Worm (Caenorhabditis elegans) whole organism, L4 larva: Measurements from ENCODE around the gene nspc-17.

Experiments used
- F49E8.2 ChIP-seq: sonication (generic microtip); optimal IDR thresholded peaks from 2 replicates; lab custom pipeline; 2016; ENCODE audit warnings: missing compliant biosample characterization, mild to moderate bottlenecking, missing genetic modification characterization, borderline replicate concordance
- T26A8.4 ChIP-seq: fragments of 200-800 bp; sonication (Bioruptor generic); IDR thresholded peaks from 2 replicates; pipeline ENCODE4 v1.3.6; 2022; ENCODE audit warnings: missing genetic modification characterization, missing compliant biosample characterization
- aha-1 ChIP-seq: fragments of 150-350 bp; peaks from one replicate; lab custom pipeline; 2014; ENCODE audit warnings: missing biosample characterization, missing genetic modification characterization
- ama-1 ChIP-seq: fragments of 150-350 bp; optimal IDR thresholded peaks from 2 replicates; lab custom pipeline; 2014; ENCODE audit warnings: inconsistent platforms, mixed read lengths
- ceh-20 ChIP-seq: fragments of 200-800 bp; sonication (Bioruptor generic); IDR thresholded peaks from 2 replicates; pipeline ENCODE4 v1.3.6; 2022; ENCODE audit warnings: missing genetic modification reagents, missing genetic modification characterization, missing compliant biosample characterization
- cey-2 ChIP-seq: sonication (generic microtip); optimal IDR thresholded peaks from 3 replicates; lab custom pipeline; 2017; ENCODE audit warnings: missing genetic modification characterization, mild to moderate bottlenecking, missing compliant biosample characterization, antibody characterized with exemption, borderline replicate concordance; ENCODE audit not compliant: insufficient read depth
- daf-19 ChIP-seq: fragments of 200-800 bp; sonication (Bioruptor generic); conservative IDR thresholded peaks from 2 replicates; pipeline ENCODE4 v1.3.6; 2022; ENCODE audit warnings: missing genetic modification characterization, missing compliant biosample characterization
- dmd-6 ChIP-seq: fragments of 200-800 bp; sonication (Bioruptor generic); IDR thresholded peaks from 2 replicates; pipeline ENCODE4 v1.3.6; 2022; ENCODE audit warnings: missing genetic modification reagents, missing genetic modification characterization, missing compliant biosample characterization
- dmd-8 ChIP-seq: fragments of 200-800 bp; sonication (Bioruptor generic); IDR thresholded peaks from 2 replicates; pipeline ENCODE4 v1.3.6; 2022; ENCODE audit warnings: missing genetic modification characterization, missing compliant biosample characterization
- dpl-1 ChIP-seq: fragments of 150-350 bp; optimal IDR thresholded peaks from 2 replicates; lab custom pipeline; 2014; ENCODE audit warnings: missing biosample characterization, missing genetic modification reagents, missing genetic modification characterization
- egl-43 ChIP-seq: fragments of 200-800 bp; sonication (Bioruptor generic); IDR thresholded peaks from 2 replicates; pipeline ENCODE4 v1.3.6; 2022; ENCODE audit warnings: missing genetic modification reagents, missing genetic modification characterization, missing compliant biosample characterization
- gei-8 ChIP-seq: fragments of 200-800 bp; sonication (Bioruptor generic); optimal IDR thresholded peaks from 2 replicates; lab custom pipeline; 2018; ENCODE audit warnings: mild to moderate bottlenecking, missing genetic modification characterization, missing compliant biosample characterization
- hif-1 ChIP-seq, 2 experiments: sonication (generic microtip); optimal IDR thresholded peaks; 2 replicates each; lab custom pipeline; 2016 to 2017; ENCODE audit warnings: missing compliant biosample characterization in 2 of 2, missing genetic modification characterization in 2 of 2, missing genetic modification reagents in 2 of 2, missing genotype in 2 of 2, mild to moderate bottlenecking in 1 of 2
- hlh-11 ChIP-seq: fragments of 200-800 bp; sonication (Bioruptor generic); optimal IDR thresholded peaks from 2 replicates; lab custom pipeline; 2018; ENCODE audit warnings: mild to moderate bottlenecking, missing genetic modification characterization, missing compliant biosample characterization
- hlh-30 ChIP-seq: sonication (generic microtip); optimal IDR thresholded peaks from 2 replicates; lab custom pipeline; 2017; ENCODE audit warnings: antibody characterized with exemption, mild to moderate bottlenecking, missing genetic modification characterization, missing compliant biosample characterization; ENCODE audit not compliant: insufficient read depth
- hmg-1.1 ChIP-seq: fragments of 200-800 bp; sonication (Bioruptor generic); IDR thresholded peaks from 2 replicates; pipeline ENCODE4 v1.3.6; 2022; ENCODE audit warnings: missing genetic modification reagents, missing genetic modification characterization, missing compliant biosample characterization
- lin-13 ChIP-seq: fragments of 150-350 bp; optimal IDR thresholded peaks from 2 replicates; lab custom pipeline; 2014; ENCODE audit warnings: missing biosample characterization, missing genetic modification reagents, missing genetic modification characterization
- lin-38 ChIP-seq: fragments of 200-800 bp; sonication (Bioruptor generic); IDR thresholded peaks from 2 replicates; pipeline ENCODE4 v1.3.6; 2022; ENCODE audit warnings: missing genetic modification reagents, missing genetic modification characterization, missing compliant biosample characterization
- mxl-2 ChIP-seq: fragments of 200-800 bp; sonication (Bioruptor generic); conservative IDR thresholded peaks from 2 replicates; pipeline ENCODE4 v1.3.6; 2022; ENCODE audit warnings: missing genetic modification reagents, missing genetic modification characterization, missing compliant biosample characterization
- mxl-3 ChIP-seq: fragments of 200-800 bp; sonication (Bioruptor generic); optimal IDR thresholded peaks from 2 replicates; lab custom pipeline; 2018; ENCODE audit warnings: mild to moderate bottlenecking, missing genetic modification characterization, missing compliant biosample characterization
- nhr-237 ChIP-seq: sonication (generic microtip); optimal IDR thresholded peaks from 2 replicates; lab custom pipeline; 2017; ENCODE audit warnings: missing biosample characterization, missing genetic modification characterization
- nhr-25 ChIP-seq: sonication (generic microtip); optimal IDR thresholded peaks from 2 replicates; lab custom pipeline; 2017; ENCODE audit warnings: missing genetic modification characterization, mild to moderate bottlenecking, missing compliant biosample characterization, antibody characterized with exemption, moderate library complexity, borderline replicate concordance; ENCODE audit not compliant: insufficient read depth
- nhr-28 ChIP-seq: fragments of 150-350 bp; optimal IDR thresholded peaks from 2 replicates; lab custom pipeline; 2014; ENCODE audit warnings: missing biosample characterization, missing genetic modification characterization
- nhr-41 ChIP-seq: fragments of 200-800 bp; sonication (Bioruptor generic); IDR thresholded peaks from 2 replicates; pipeline ENCODE4 v1.3.6; 2022; ENCODE audit warnings: missing genetic modification reagents, missing genetic modification characterization, missing compliant biosample characterization
- nhr-48 ChIP-seq: sonication (generic microtip); optimal IDR thresholded peaks from 2 replicates; lab custom pipeline; 2016; ENCODE audit warnings: mild to moderate bottlenecking, missing genetic modification characterization, missing compliant biosample characterization
- nhr-77 ChIP-seq: fragments of 150-350 bp; optimal IDR thresholded peaks from 2 replicates; lab custom pipeline; 2014; ENCODE audit warnings: missing biosample characterization, missing genetic modification characterization
- php-3 ChIP-seq: fragments of 200-800 bp; sonication (Bioruptor generic); IDR thresholded peaks from 2 replicates; pipeline ENCODE4 v1.3.6; 2022; ENCODE audit warnings: missing genetic modification reagents, missing genetic modification characterization, missing compliant biosample characterization
- rbr-2 ChIP-seq: sonication (generic microtip); optimal IDR thresholded peaks from 2 replicates; lab custom pipeline; 2016; ENCODE audit warnings: missing genotype, missing genetic modification characterization, missing compliant biosample characterization
- sdz-12 ChIP-seq: fragments of 200-800 bp; sonication (Bioruptor generic); optimal IDR thresholded peaks from 2 replicates; lab custom pipeline; 2018; ENCODE audit warnings: mild to moderate bottlenecking, missing genetic modification characterization, missing compliant biosample characterization
- skn-1 ChIP-seq: fragments of 150-350 bp; optimal IDR thresholded peaks from 2 replicates; lab custom pipeline; 2014; ENCODE audit warnings: missing biosample characterization, missing genetic modification characterization
- snpc-4 ChIP-seq: fragments of 150-350 bp; optimal IDR thresholded peaks from 2 replicates; lab custom pipeline; 2014; ENCODE audit warnings: missing biosample characterization, missing genetic modification characterization
- spr-1 ChIP-seq: sonication (generic microtip); optimal IDR thresholded peaks from 2 replicates; lab custom pipeline; 2016; ENCODE audit warnings: mild to moderate bottlenecking, missing genetic modification characterization, missing compliant biosample characterization
- unc-39 ChIP-seq: sonication (generic microtip); optimal IDR thresholded peaks from 2 replicates; lab custom pipeline; 2017; ENCODE audit warnings: missing biosample characterization, missing genetic modification characterization
- zfp-2 ChIP-seq: sonication (generic microtip); optimal IDR thresholded peaks from 2 replicates; lab custom pipeline; 2016; ENCODE audit warnings: mild to moderate bottlenecking, missing genetic modification characterization, missing compliant biosample characterization
- zfp-3 ChIP-seq: fragments of 200-800 bp; sonication (Bioruptor generic); conservative IDR thresholded peaks from 2 replicates; pipeline ENCODE4 v1.3.6; 2022; ENCODE audit warnings: missing genetic modification reagents, missing genetic modification characterization, missing compliant biosample characterization

nspc-17 gene

ce11 chrX:14557352-14557935 lies 32.5 kb upstream of the nspc-17 start (continued):
- peak; percentile 5 for TF ChIP-seq nhr-48 (tag; lab: Kevin White, UChicago)
- peak; percentile 7 for TF ChIP-seq lin-13 (GFP tag; lab: Kevin White, UChicago)

- no peak for TF ChIP-seq cey-2 (tag; lab: Kevin White, UChicago)
- no peak for TF ChIP-seq php-3 (GFP tag; lab: Robert Waterston, UW)
- no peak for TF ChIP-seq zfp-2 (tag; lab: Kevin White, UChicago)
- no peak for TF ChIP-seq rbr-2
- TF ChIP-seq aha-1 (tag; lab: Kevin White, UChicago): peak; percentile 65
- no peak for TF ChIP-seq hif-1 (tag; optimal IDR thresholded peaks at IDR 0.05; lab: Kevin White, UChicago)
- no peak for TF ChIP-seq nhr-25 (tag; lab: Kevin White, UChicago)
- TF ChIP-seq mxl-3 (GFP tag; lab: Kevin White, UChicago): no peak
- no peak for TF ChIP-seq spr-1 (tag; lab: Kevin White, UChicago)
- TF ChIP-seq nhr-77 (tag; lab: Kevin White, UChicago): no peak
- TF ChIP-seq hmg-1.1 (GFP tag; lab: Robert Waterston, UW): no peak
- no peak for TF ChIP-seq mxl-2
- no peak for TF ChIP-seq F49E8.2
- no peak for TF ChIP-seq nhr-237 (tag; lab: Kevin White, UChicago)
- TF ChIP-seq nhr-41 (GFP tag; lab: Robert Waterston, UW): no peak
- no peak for TF ChIP-seq lin-38 (GFP tag; lab: Robert Waterston, UW)
- no peak for TF ChIP-seq hlh-11 (tag; lab: Kevin White, UChicago)
- TF ChIP-seq unc-39 (tag; lab: Kevin White, UChicago): no peak
- TF ChIP-seq skn-1 (tag; lab: Kevin White, UChicago): no peak
- no peak for TF ChIP-seq egl-43
- TF ChIP-seq sdz-12 (GFP tag; lab: Kevin White, UChicago): no peak
- TF ChIP-seq nhr-48 (tag; lab: Kevin White, UChicago): no peak
- TF ChIP-seq hlh-30 (tag; lab: Kevin White, UChicago): peak; percentile 78
- peak; percentile 24 for TF ChIP-seq nhr-28 (tag; lab: Kevin White, UChicago)
- TF ChIP-seq ama-1 (lab: Kevin White, UChicago): no peak
- no peak for TF ChIP-seq snpc-4 (tag; lab: Kevin White, UChicago)
- no peak for TF ChIP-seq ceh-20 (GFP tag; lab: Robert Waterston, UW)
- TF ChIP-seq T26A8.4 (GFP tag; lab: Robert Waterston, UW): no peak
- TF ChIP-seq dmd-6 (GFP tag; lab: Robert Waterston, UW): peak; percentile 33; the same call in 1 of the 2 replicates
- TF ChIP-seq dmd-8: no peak
- TF ChIP-seq, all 104 proteins: peak for 4
Measured at ce11 chrX:14556403-14556802, 31.4 kb upstream of the nspc-17 start.

- TF ChIP-seq gei-8 (GFP tag; lab: Kevin White, UChicago) (no peak), zfp-3 (GFP tag; lab: Robert Waterston, UW) (no peak), daf-19 (GFP tag; lab: Robert Waterston, UW) (no peak), aha-1 (tag; lab: Kevin White, UChicago) (peak; percentile 95), dpl-1 (no peak), ama-1 (lab: Kevin White, UChicago) (no peak)
- TF ChIP-seq, all 104 proteins: peak for 1
Measured at ce11 chrX:14549709-14550199, 24.8 kb upstream of the nspc-17 start, which contains the start of gene ram-5. Gene ram-5 (plus strand): TSS chrX:14550149.
